Worm (Caenorhabditis elegans) whole organism, L1 larva: ENCODE data around the gene ivns-1.

Experiments used
- C04F5.9 ChIP-seq: sonication (generic microtip); optimal IDR thresholded peaks from 2 replicates; lab custom pipeline; 2016; ENCODE audit warnings: missing genetic modification characterization, missing compliant biosample characterization
- C34B4.2 ChIP-seq: sonication (generic microtip); optimal IDR thresholded peaks from 2 replicates; lab custom pipeline; 2017; ENCODE audit warnings: mild to moderate bottlenecking, missing genetic modification characterization, missing compliant biosample characterization
- F16B12.6 ChIP-seq: fragments of 150-350 bp; optimal IDR thresholded peaks from 2 replicates; lab custom pipeline; 2014; ENCODE audit warnings: missing biosample characterization, missing genetic modification characterization
- Y116A8C.19 ChIP-seq: sonication (generic microtip); optimal IDR thresholded peaks from 2 replicates; lab custom pipeline; 2016; ENCODE audit warnings: missing compliant biosample characterization, missing genetic modification characterization, borderline replicate concordance
- aha-1 ChIP-seq: fragments of 150-350 bp; optimal IDR thresholded peaks from 2 replicates; lab custom pipeline; 2014; ENCODE audit warnings: missing biosample characterization, missing genetic modification characterization
- alr-1 ChIP-seq: fragments of 200-800 bp; sonication (Bioruptor generic); optimal IDR thresholded peaks from 2 replicates; lab custom pipeline; 2018; ENCODE audit warnings: borderline replicate concordance, mild to moderate bottlenecking, missing genetic modification characterization, missing compliant biosample characterization
- blmp-1 ChIP-seq: fragments of 150-350 bp; optimal IDR thresholded peaks from 2 replicates; lab custom pipeline; 2014; ENCODE audit warnings: missing biosample characterization, missing genetic modification characterization
- ceh-8 ChIP-seq: fragments of 200-800 bp; sonication (Bioruptor generic); optimal IDR thresholded peaks from 2 replicates; lab custom pipeline; 2018; ENCODE audit warnings: mild to moderate bottlenecking, missing genetic modification characterization, moderate library complexity, missing compliant biosample characterization
- ceh-88 ChIP-seq: fragments of 200-800 bp; sonication (Bioruptor generic); IDR thresholded peaks from 2 replicates; pipeline ENCODE4 v1.3.6; 2022; ENCODE audit warnings: missing genetic modification characterization, missing compliant biosample characterization
- ceh-90 ChIP-seq: sonication (generic microtip); optimal IDR thresholded peaks from 2 replicates; lab custom pipeline; 2016; ENCODE audit warnings: missing genetic modification characterization, missing compliant biosample characterization
- ces-1 ChIP-seq: fragments of 150-350 bp; optimal IDR thresholded peaks from 2 replicates; lab custom pipeline; 2014; ENCODE audit warnings: missing biosample characterization, missing genetic modification reagents, missing genetic modification characterization
- dpl-1 ChIP-seq, 3 experiments: fragments of 150-350 bp in 2 of 3; sonication (generic microtip) in 1 of 3; optimal IDR thresholded peaks; 2 replicates each; lab custom pipeline; 2014 to 2017; ENCODE audit warnings: missing biosample characterization in 3 of 3, missing genetic modification characterization in 3 of 3, missing genetic modification reagents in 3 of 3
- dsc-1 ChIP-seq: sonication (generic microtip); optimal IDR thresholded peaks from 2 replicates; lab custom pipeline; 2016; ENCODE audit warnings: mild to moderate bottlenecking, missing genetic modification characterization, missing compliant biosample characterization
- egl-13 ChIP-seq: sonication (generic microtip); optimal IDR thresholded peaks from 2 replicates; lab custom pipeline; 2016; ENCODE audit warnings: missing genotype, missing genetic modification reagents, missing genetic modification characterization, missing compliant biosample characterization
- elt-2 ChIP-seq: sonication (generic microtip); optimal IDR thresholded peaks from 2 replicates; lab custom pipeline; 2016; ENCODE audit warnings: missing genetic modification characterization, mild to moderate bottlenecking, inconsistent platforms, missing compliant biosample characterization, missing genetic modification reagents
- fkh-10 ChIP-seq: sonication (generic microtip); optimal IDR thresholded peaks from 2 replicates; lab custom pipeline; 2017; ENCODE audit warnings: missing biosample characterization, missing genetic modification reagents, missing genetic modification characterization
- fkh-4 ChIP-seq: sonication (generic microtip); optimal IDR thresholded peaks from 2 replicates; lab custom pipeline; 2016; ENCODE audit warnings: missing compliant biosample characterization, missing genetic modification characterization, borderline replicate concordance
- fkh-8 ChIP-seq: sonication (generic microtip); optimal IDR thresholded peaks from 2 replicates; lab custom pipeline; 2016; ENCODE audit warnings: mild to moderate bottlenecking, missing genetic modification characterization, missing compliant biosample characterization
- fos-1 ChIP-seq: fragments of 150-350 bp; optimal IDR thresholded peaks from 2 replicates; lab custom pipeline; 2014; ENCODE audit warnings: missing biosample characterization, missing genetic modification characterization
- hlh-17 ChIP-seq: fragments of 200-800 bp; sonication (Bioruptor generic); optimal IDR thresholded peaks from 2 replicates; lab custom pipeline; 2018; ENCODE audit warnings: missing genetic modification characterization, mild to moderate bottlenecking, missing compliant biosample characterization, moderate library complexity, borderline replicate concordance
- hlh-4 ChIP-seq: sonication (generic microtip); optimal IDR thresholded peaks from 2 replicates; lab custom pipeline; 2016; ENCODE audit warnings: mild to moderate bottlenecking, missing genetic modification characterization, missing compliant biosample characterization
- hpl-2 ChIP-seq: fragments of 150-350 bp; optimal IDR thresholded peaks from 2 replicates; lab custom pipeline; 2014; ENCODE audit warnings: missing biosample characterization, missing genetic modification reagents, missing genetic modification characterization
- jun-1 ChIP-seq: fragments of 150-350 bp; optimal IDR thresholded peaks from 2 replicates; lab custom pipeline; 2014; ENCODE audit warnings: missing biosample characterization, missing genetic modification reagents, missing genetic modification characterization
- lin-13 ChIP-seq: fragments of 150-350 bp; optimal IDR thresholded peaks from 2 replicates; lab custom pipeline; 2014; ENCODE audit warnings: missing biosample characterization, missing genetic modification reagents, missing genetic modification characterization
- lin-14 ChIP-seq: fragments of 200-800 bp; sonication (Bioruptor generic); optimal IDR thresholded peaks from 2 replicates; lab custom pipeline; 2018; ENCODE audit warnings: mild to moderate bottlenecking, missing genetic modification characterization, moderate library complexity, missing compliant biosample characterization
- lir-3 ChIP-seq: sonication (generic microtip); optimal IDR thresholded peaks from 2 replicates; lab custom pipeline; 2016; ENCODE audit warnings: mild to moderate bottlenecking, missing genetic modification characterization, moderate library complexity, missing compliant biosample characterization; ENCODE audit not compliant: poor library complexity
- lsy-2 ChIP-seq, 2 experiments: fragments of 150-350 bp; optimal IDR thresholded peaks; 2 replicates each; lab custom pipeline; 2014; ENCODE audit warnings: missing biosample characterization in 2 of 2, missing genetic modification characterization in 2 of 2
- mab-9 ChIP-seq: fragments of 200-800 bp; sonication (Bioruptor generic); IDR thresholded peaks from 2 replicates; pipeline ENCODE4 v1.3.6; 2022; ENCODE audit warnings: missing genetic modification reagents, missing genetic modification characterization, missing compliant biosample characterization
- nhr-11 ChIP-seq: fragments of 150-350 bp; optimal IDR thresholded peaks from 2 replicates; lab custom pipeline; 2014; ENCODE audit warnings: missing biosample characterization, missing genetic modification characterization
- nhr-19 ChIP-seq: fragments of 200-800 bp; sonication (Bioruptor generic); conservative IDR thresholded peaks from 2 replicates; pipeline ENCODE4 v1.3.6; 2022; ENCODE audit warnings: missing genetic modification characterization, missing compliant biosample characterization
- nhr-28 ChIP-seq: fragments of 150-350 bp; optimal IDR thresholded peaks from 2 replicates; lab custom pipeline; 2014; ENCODE audit warnings: missing biosample characterization, missing genetic modification characterization
- nhr-71 ChIP-seq: sonication (generic microtip); optimal IDR thresholded peaks from 2 replicates; lab custom pipeline; 2016; ENCODE audit warnings: mild to moderate bottlenecking, missing genetic modification characterization, moderate library complexity, missing compliant biosample characterization
- nhr-77 ChIP-seq: fragments of 150-350 bp; optimal IDR thresholded peaks from 2 replicates; lab custom pipeline; 2014; ENCODE audit warnings: missing biosample characterization, missing genetic modification characterization
- nhr-90 ChIP-seq: sonication (generic microtip); optimal IDR thresholded peaks from 2 replicates; lab custom pipeline; 2016; ENCODE audit warnings: mild to moderate bottlenecking, missing genetic modification characterization, missing compliant biosample characterization; ENCODE audit not compliant: poor library complexity
- pag-3 ChIP-seq: sonication (generic microtip); optimal IDR thresholded peaks from 2 replicates; lab custom pipeline; 2017; ENCODE audit warnings: missing genetic modification characterization, mild to moderate bottlenecking, missing compliant biosample characterization, antibody characterized with exemption, borderline replicate concordance; ENCODE audit not compliant: insufficient read depth
- rnt-1 ChIP-seq: sonication (generic microtip); optimal IDR thresholded peaks from 2 replicates; lab custom pipeline; 2016; ENCODE audit warnings: mild to moderate bottlenecking, missing genetic modification characterization, moderate library complexity, missing compliant biosample characterization
- snpc-4 ChIP-seq: fragments of 150-350 bp; optimal IDR thresholded peaks from 2 replicates; lab custom pipeline; 2014; ENCODE audit warnings: missing biosample characterization, missing genetic modification characterization
- sup-37 ChIP-seq: fragments of 200-800 bp; sonication (Bioruptor generic); optimal IDR thresholded peaks from 2 replicates; lab custom pipeline; 2018; ENCODE audit warnings: mild to moderate bottlenecking, missing genetic modification characterization, missing compliant biosample characterization
- tbx-2 ChIP-seq: sonication (generic microtip); optimal IDR thresholded peaks from 2 replicates; lab custom pipeline; 2016; ENCODE audit warnings: missing genetic modification characterization, missing compliant biosample characterization
- unc-130 ChIP-seq: fragments of 150-350 bp; optimal IDR thresholded peaks from 2 replicates; lab custom pipeline; 2017; ENCODE audit warnings: missing biosample characterization, missing genetic modification characterization, inconsistent platforms
- unc-98 ChIP-seq: fragments of 200-800 bp; sonication (Bioruptor generic); IDR thresholded peaks from 2 replicates; pipeline ENCODE4 v1.3.6; 2022; ENCODE audit warnings: missing genetic modification characterization, missing compliant biosample characterization
- xbp-1 ChIP-seq: sonication (generic microtip); optimal IDR thresholded peaks from 2 replicates; lab custom pipeline; 2016; ENCODE audit warnings: missing genetic modification characterization, missing compliant biosample characterization
- zag-1 ChIP-seq: fragments of 150-350 bp; optimal IDR thresholded peaks from 2 replicates; lab custom pipeline; 2014; ENCODE audit warnings: missing biosample characterization, missing genetic modification characterization

The ivns-1 gene

ce11 chrX:12595954-12596353 is 38.2 kb downstream of the ivns-1 start:
- TF ChIP-seq elt-2: peak; percentile 80
- no peak for TF ChIP-seq nhr-19 (GFP tag; lab: Robert Waterston, UW)
- no peak for TF ChIP-seq rnt-1 (tag; lab: Kevin White, UChicago)
- TF ChIP-seq egl-13 (tag; lab: Kevin White, UChicago): no peak
- no peak for TF ChIP-seq Y116A8C.19
- TF ChIP-seq nhr-11 (tag; lab: Kevin White, UChicago): no peak

- TF ChIP-seq lsy-2 (tag; optimal IDR thresholded peaks at IDR 0.05; lab: Kevin White, UChicago) (no peak), ceh-8 (GFP tag; lab: Kevin White, UChicago) (peak; percentile 90), sup-37 (GFP tag; lab: Kevin White, UChicago) (no peak), dsc-1 (tag; lab: Kevin White, UChicago) (peak; percentile 61)
Measured at ce11 chrX:12595217-12595616, 38.9 kb downstream of the ivns-1 start.

- TF ChIP-seq tbx-2 (tag; lab: Kevin White, UChicago) (no peak), lin-14 (GFP tag; lab: Kevin White, UChicago) (peak; percentile 2), fkh-10 (peak; percentile 15)
- TF ChIP-seq, all 84 proteins: peak for 2
Measured at ce11 chrX:12589503-12589902, 44.7 kb downstream of the ivns-1 start.

DNA sequence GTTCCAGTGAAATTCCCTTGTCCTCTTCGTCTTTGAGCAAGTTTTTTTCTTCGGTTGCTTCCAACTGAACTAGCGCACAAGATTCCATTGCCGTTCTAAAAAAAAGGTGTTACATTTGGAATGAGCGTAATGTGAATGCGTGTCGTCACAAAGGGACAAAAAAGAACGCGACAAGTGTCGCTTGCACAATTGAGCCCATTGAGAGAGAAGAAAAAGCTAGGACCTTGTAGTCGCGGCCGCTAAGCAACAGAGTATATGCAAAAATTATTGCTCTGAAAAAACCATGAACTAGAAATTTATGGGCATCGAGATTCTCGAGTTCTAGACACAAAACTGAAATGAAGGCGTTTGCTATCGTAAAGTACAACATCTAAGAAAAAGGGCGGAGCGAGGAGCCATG is 47.8 kb downstream of the ivns-1 start, which contains the start of gene T24D5.2:
T24D5.2 (minus strand) TSS at position 101 of the 400 bp plus-strand sequence.
- no peak for TF ChIP-seq F16B12.6 (tag; lab: Kevin White, UChicago)
- TF ChIP-seq jun-1 (tag; lab: Kevin White, UChicago): no peak
- TF ChIP-seq mab-9: no peak
- TF ChIP-seq ceh-88 (GFP tag; lab: Robert Waterston, UW): no peak
- TF ChIP-seq snpc-4: no peak
- no peak for TF ChIP-seq fkh-8 (tag; lab: Kevin White, UChicago)
- no peak for TF ChIP-seq lir-3 (tag; lab: Kevin White, UChicago)
- TF ChIP-seq dsc-1 (tag; lab: Kevin White, UChicago): no peak
- TF ChIP-seq lsy-2 (tag; optimal IDR thresholded peaks at IDR 0.05; lab: Kevin White, UChicago): no peak
- TF ChIP-seq unc-98 (GFP tag; lab: Robert Waterston, UW): no peak
- no peak for TF ChIP-seq tbx-2 (tag; lab: Kevin White, UChicago)
- TF ChIP-seq pag-3 (tag; lab: Kevin White, UChicago): no peak
- TF ChIP-seq nhr-28: no peak
- TF ChIP-seq xbp-1 (tag; lab: Kevin White, UChicago): no peak
- TF ChIP-seq unc-130 (tag; lab: Kevin White, UChicago): no peak
- TF ChIP-seq aha-1: no peak
- TF ChIP-seq nhr-71 (tag; lab: Kevin White, UChicago): no peak
- no peak for TF ChIP-seq zag-1 (tag; lab: Kevin White, UChicago)
- TF ChIP-seq, all 84 proteins: peak for 0

ce11 chrX:12583497-12583896 is 50.7 kb downstream of the ivns-1 start:
- TF ChIP-seq tbx-2 (tag; lab: Kevin White, UChicago) (no peak), C34B4.2 (tag; lab: Kevin White, UChicago) (no peak), nhr-11 (tag; lab: Kevin White, UChicago) (no peak), hlh-4 (tag; lab: Kevin White, UChicago) (no peak), lsy-2 (tag; optimal IDR thresholded peaks at IDR 0.05; lab: Kevin White, UChicago) (no peak), C04F5.9 (tag; lab: Kevin White, UChicago) (no peak), F16B12.6 (tag; lab: Kevin White, UChicago) (no peak)

DNA sequence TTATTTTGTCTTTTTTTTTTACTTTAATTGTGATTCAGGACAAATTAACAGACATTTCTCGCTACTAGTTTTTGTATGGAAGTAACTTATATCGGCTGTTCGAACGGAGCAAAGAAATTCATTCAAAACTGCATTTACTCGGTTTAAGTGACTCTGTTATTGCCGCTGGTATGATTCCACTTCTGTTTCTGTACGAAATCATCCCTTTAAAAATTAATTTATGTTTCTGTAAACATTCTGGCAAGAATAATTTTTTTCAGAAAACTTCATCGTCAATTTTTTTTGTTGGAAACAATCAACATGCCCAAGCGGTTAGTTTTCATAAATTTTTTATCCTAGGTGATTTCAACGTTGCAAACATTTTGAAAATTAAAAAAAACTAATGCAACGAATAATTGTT is 54.4 kb downstream of the ivns-1 start, which contains the start of gene T24D5.3:
T24D5.3 (plus strand) TSS at position 301 of the 400 bp plus-strand sequence.
- TF ChIP-seq lsy-2 (tag; optimal IDR thresholded peaks at IDR 0.05; lab: Kevin White, UChicago) (no peak), fos-1 (tag; lab: Kevin White, UChicago) (no peak), hpl-2 (GFP tag; lab: Kevin White, UChicago) (no peak), ceh-90 (tag; lab: Kevin White, UChicago) (no peak), dpl-1 (GFP tag; optimal IDR thresholded peaks at IDR 0.05; lab: Kevin White, UChicago) (no peak), lin-13 (no peak), hlh-17 (GFP tag; lab: Kevin White, UChicago) (no peak), ces-1 (GFP tag; lab: Kevin White, UChicago) (no peak), nhr-77 (tag; lab: Kevin White, UChicago) (no peak), hlh-4 (tag; lab: Kevin White, UChicago) (no peak), nhr-90 (tag; lab: Kevin White, UChicago) (no peak), alr-1 (tag; lab: Kevin White, UChicago) (no peak), blmp-1 (tag; lab: Kevin White, UChicago) (no peak), fkh-4 (tag; lab: Kevin White, UChicago) (no peak)
